Worm (Caenorhabditis elegans) whole organism, late embryonic: ENCODE results near the gene ZK682.7.

Experiments used
- C38D4.7 ChIP-seq: fragments of 200-800 bp; sonication (Bioruptor generic); optimal IDR thresholded peaks from 2 replicates; lab custom pipeline; 2018; ENCODE audit warnings: mild to moderate bottlenecking, missing genetic modification characterization, moderate library complexity, missing compliant biosample characterization
- F13H6.1 ChIP-seq: sonication (generic microtip); optimal IDR thresholded peaks from 2 replicates; lab custom pipeline; 2016; ENCODE audit warnings: missing genetic modification characterization, missing compliant biosample characterization
- K09A11.1 ChIP-seq: sonication (generic microtip); optimal IDR thresholded peaks from 2 replicates; lab custom pipeline; 2017; ENCODE audit warnings: antibody characterized with exemption, mild to moderate bottlenecking, missing genetic modification characterization, missing compliant biosample characterization; ENCODE audit not compliant: insufficient read depth
- Y22D7AL.16 ChIP-seq: sonication (generic microtip); optimal IDR thresholded peaks from 2 replicates; lab custom pipeline; 2016; ENCODE audit warnings: missing genetic modification characterization, missing compliant biosample characterization
- ama-1 ChIP-seq: fragments of 150-350 bp; optimal IDR thresholded peaks from 2 replicates; lab custom pipeline; 2014
- ceh-18 ChIP-seq: sonication (generic microtip); optimal IDR thresholded peaks from 2 replicates; lab custom pipeline; 2016; ENCODE audit warnings: missing genetic modification characterization, missing compliant biosample characterization
- ceh-2 ChIP-seq: sonication (generic microtip); optimal IDR thresholded peaks from 2 replicates; lab custom pipeline; 2016; ENCODE audit warnings: missing genotype, missing genetic modification characterization, missing compliant biosample characterization
- ceh-34 ChIP-seq: sonication (generic microtip); optimal IDR thresholded peaks from 2 replicates; lab custom pipeline; 2016; ENCODE audit warnings: mild to moderate bottlenecking, missing genetic modification characterization, missing compliant biosample characterization
- ceh-45 ChIP-seq: fragments of 200-800 bp; sonication (Bioruptor generic); IDR thresholded peaks from 2 replicates; pipeline ENCODE4 v1.3.6; 2022; ENCODE audit warnings: missing genetic modification reagents, missing genetic modification characterization, missing compliant biosample characterization
- ceh-48 ChIP-seq: sonication (generic microtip); optimal IDR thresholded peaks from 2 replicates; lab custom pipeline; 2016; ENCODE audit warnings: missing genetic modification characterization, inconsistent platforms, missing compliant biosample characterization
- ceh-6 ChIP-seq: fragments of 200-800 bp; sonication (Bioruptor generic); optimal IDR thresholded peaks from 2 replicates; lab custom pipeline; 2018; ENCODE audit warnings: mild to moderate bottlenecking, missing genetic modification characterization, missing compliant biosample characterization
- ceh-9 ChIP-seq: sonication (generic microtip); optimal IDR thresholded peaks from 2 replicates; lab custom pipeline; 2016; ENCODE audit warnings: mild to moderate bottlenecking, missing genetic modification characterization, inconsistent platforms, missing compliant biosample characterization
- che-1 ChIP-seq: sonication (generic microtip); optimal IDR thresholded peaks from 2 replicates; lab custom pipeline; 2016; ENCODE audit warnings: mild to moderate bottlenecking, missing genetic modification characterization, missing compliant biosample characterization
- dve-1 ChIP-seq: sonication (generic microtip); optimal IDR thresholded peaks from 2 replicates; lab custom pipeline; 2017; ENCODE audit warnings: antibody characterized with exemption, mild to moderate bottlenecking, missing genetic modification characterization, missing compliant biosample characterization
- elt-2 ChIP-seq: sonication (generic microtip); optimal IDR thresholded peaks from 2 replicates; lab custom pipeline; 2016; ENCODE audit warnings: missing genetic modification reagents, missing genetic modification characterization, missing compliant biosample characterization
- eyg-1 ChIP-seq: sonication (generic microtip); optimal IDR thresholded peaks from 2 replicates; lab custom pipeline; 2016; ENCODE audit warnings: missing genotype, missing genetic modification characterization, missing compliant biosample characterization
- fax-1 ChIP-seq: sonication (generic microtip); optimal IDR thresholded peaks from 2 replicates; lab custom pipeline; 2016; ENCODE audit warnings: missing genotype, missing genetic modification characterization, missing compliant biosample characterization
- gmeb-2 ChIP-seq: sonication (generic microtip); optimal IDR thresholded peaks from 2 replicates; lab custom pipeline; 2016; ENCODE audit warnings: missing genetic modification characterization, inconsistent platforms, missing compliant biosample characterization
- hlh-13 ChIP-seq: fragments of 200-800 bp; sonication (Bioruptor generic); optimal IDR thresholded peaks from 2 replicates; lab custom pipeline; 2018; ENCODE audit warnings: mild to moderate bottlenecking, missing genetic modification characterization, missing compliant biosample characterization
- hlh-8 ChIP-seq: sonication (generic microtip); optimal IDR thresholded peaks from 2 replicates; lab custom pipeline; 2016; ENCODE audit warnings: missing genotype, missing genetic modification characterization, missing compliant biosample characterization
- lim-6 ChIP-seq: sonication (generic microtip); optimal IDR thresholded peaks from 2 replicates; lab custom pipeline; 2016; ENCODE audit warnings: missing genetic modification characterization, missing compliant biosample characterization
- madf-2 ChIP-seq: sonication (generic microtip); optimal IDR thresholded peaks from 2 replicates; lab custom pipeline; 2017; ENCODE audit warnings: missing genetic modification characterization, missing compliant biosample characterization
- mec-3 ChIP-seq: sonication (generic microtip); optimal IDR thresholded peaks from 2 replicates; lab custom pipeline; 2016; ENCODE audit warnings: borderline replicate concordance, missing genetic modification characterization, missing compliant biosample characterization
- nfya-1 ChIP-seq: sonication (generic microtip); optimal IDR thresholded peaks from 2 replicates; lab custom pipeline; 2017; ENCODE audit warnings: missing genetic modification characterization, mild to moderate bottlenecking, missing compliant biosample characterization, antibody characterized with exemption, moderate library complexity
- nhr-11 ChIP-seq: fragments of 150-350 bp; optimal IDR thresholded peaks from 2 replicates; lab custom pipeline; 2014; ENCODE audit warnings: missing biosample characterization, missing genetic modification characterization
- nhr-232 ChIP-seq: sonication (generic microtip); optimal IDR thresholded peaks from 2 replicates; lab custom pipeline; 2016; ENCODE audit warnings: missing genetic modification characterization, missing compliant biosample characterization
- pag-3 ChIP-seq: sonication (generic microtip); optimal IDR thresholded peaks from 2 replicates; lab custom pipeline; 2016; ENCODE audit warnings: missing compliant biosample characterization, missing genetic modification characterization, borderline replicate concordance
- pat-9 ChIP-seq: fragments of 200-800 bp; sonication (Bioruptor generic); optimal IDR thresholded peaks from 2 replicates; lab custom pipeline; 2018; ENCODE audit warnings: mild to moderate bottlenecking, missing genetic modification characterization, moderate library complexity, missing compliant biosample characterization
- pax-1 ChIP-seq: fragments of 150-350 bp; optimal IDR thresholded peaks from 2 replicates; lab custom pipeline; 2014; ENCODE audit warnings: missing biosample characterization, missing genetic modification characterization
- pha-2 ChIP-seq: sonication (generic microtip); optimal IDR thresholded peaks from 2 replicates; lab custom pipeline; 2017; ENCODE audit warnings: mild to moderate bottlenecking, missing genetic modification characterization, missing compliant biosample characterization
- pha-4 ChIP-seq: fragments of 150-350 bp; optimal IDR thresholded peaks from 2 replicates; lab custom pipeline; 2018; ENCODE audit warnings: missing biosample characterization, missing genetic modification reagents, missing genetic modification characterization
- pqm-1 ChIP-seq: sonication (generic microtip); optimal IDR thresholded peaks from 2 replicates; lab custom pipeline; 2016; ENCODE audit warnings: missing genetic modification characterization, missing compliant biosample characterization
- ref-2 ChIP-seq: sonication (generic microtip); optimal IDR thresholded peaks from 2 replicates; lab custom pipeline; 2016; ENCODE audit warnings: missing genetic modification characterization, missing compliant biosample characterization
- rnt-1 ChIP-seq: sonication (generic microtip); optimal IDR thresholded peaks from 2 replicates; lab custom pipeline; 2016; ENCODE audit warnings: missing genetic modification characterization, missing compliant biosample characterization
- sox-2 ChIP-seq: fragments of 200-800 bp; sonication (Bioruptor generic); IDR thresholded peaks from 2 replicates; pipeline ENCODE4 v1.3.6; 2022; ENCODE audit warnings: missing genetic modification reagents, missing genetic modification characterization, missing compliant biosample characterization
- sox-4 ChIP-seq: sonication (generic microtip); optimal IDR thresholded peaks from 2 replicates; lab custom pipeline; 2017; ENCODE audit warnings: mild to moderate bottlenecking, missing genetic modification characterization, inconsistent platforms, missing compliant biosample characterization
- syd-9 ChIP-seq: sonication (generic microtip); optimal IDR thresholded peaks from 2 replicates; lab custom pipeline; 2016; ENCODE audit warnings: mild to moderate bottlenecking, missing genetic modification characterization, moderate library complexity, missing compliant biosample characterization
- tbx-2 ChIP-seq: sonication (generic microtip); optimal IDR thresholded peaks from 2 replicates; lab custom pipeline; 2016; ENCODE audit warnings: missing genetic modification characterization, missing compliant biosample characterization
- unc-55 ChIP-seq: sonication (generic microtip); optimal IDR thresholded peaks from 2 replicates; lab custom pipeline; 2017; ENCODE audit warnings: missing biosample characterization, missing genetic modification reagents, missing genetic modification characterization
- unc-86 ChIP-seq: sonication (generic microtip); optimal IDR thresholded peaks from 2 replicates; lab custom pipeline; 2016; ENCODE audit warnings: missing genetic modification characterization, missing compliant biosample characterization
- zip-5 ChIP-seq: sonication (generic microtip); optimal IDR thresholded peaks from 2 replicates; lab custom pipeline; 2016; ENCODE audit warnings: missing genetic modification characterization, missing compliant biosample characterization

Gene ZK682.7

DNA sequence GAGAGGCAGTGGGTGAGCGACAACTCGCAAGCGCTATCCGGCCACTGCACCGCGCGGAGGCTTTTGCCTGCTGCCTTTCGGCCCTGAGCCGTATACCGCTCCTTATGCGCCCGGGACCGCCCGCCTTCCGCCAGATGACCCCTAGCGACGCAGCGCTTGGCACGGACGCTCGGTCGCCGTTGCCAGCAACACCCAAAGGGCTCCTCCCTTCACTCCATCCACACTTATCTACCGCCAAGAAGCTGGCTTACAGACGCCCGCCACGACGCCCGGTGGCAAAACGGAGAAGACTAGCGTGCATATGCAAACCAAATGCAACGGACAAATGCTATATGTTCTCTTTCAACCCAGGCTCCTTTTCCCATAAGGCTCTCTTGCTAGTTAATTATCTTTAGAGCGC, 1.4 kb upstream of the ZK682.7 start (continued):
- TF ChIP-seq sox-4 (tag; lab: Kevin White, UChicago) (peak; percentile 9), pag-3 (no peak), F13H6.1 (tag; lab: Kevin White, UChicago) (no peak), pha-4 (no peak), nfya-1 (tag; lab: Kevin White, UChicago) (no peak), pat-9 (no peak), Y22D7AL.16 (no peak), pqm-1 (tag; lab: Kevin White, UChicago) (no peak), ama-1 (lab: Kevin White, UChicago) (no peak), elt-2 (tag; lab: Kevin White, UChicago) (no peak), ceh-2 (tag; lab: Kevin White, UChicago) (peak; percentile 14), mec-3 (tag; lab: Kevin White, UChicago) (no peak), madf-2 (tag; lab: Kevin White, UChicago) (no peak), gmeb-2 (tag; lab: Kevin White, UChicago) (no peak), tbx-2 (tag; lab: Kevin White, UChicago) (peak; percentile 42), ref-2 (tag; lab: Kevin White, UChicago) (no peak), ceh-48 (no peak)

DNA sequence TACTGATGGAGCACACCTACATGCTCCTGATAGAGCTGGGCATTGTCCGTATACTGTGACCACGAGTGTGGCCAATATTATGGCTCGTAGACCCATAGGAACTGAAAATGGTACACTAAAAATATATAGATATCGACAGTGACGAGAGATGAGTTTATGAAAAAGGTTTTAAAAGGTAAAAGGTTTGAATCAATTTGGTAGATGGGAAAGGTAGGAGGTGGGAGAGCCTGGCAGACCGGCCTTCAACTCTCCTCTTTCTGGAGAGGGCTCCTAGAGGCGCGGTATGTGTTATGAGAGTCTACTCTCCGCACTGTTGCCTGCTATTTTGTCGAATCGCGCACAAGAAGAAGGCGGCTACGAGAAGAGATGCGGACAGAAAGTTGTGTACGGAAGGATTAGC, 4.5 kb downstream of the ZK682.7 start, which contains the start of gene lron-2:
Gene lron-2 (minus strand): TSS at position 101 of the 400 bp plus-strand sequence.
- TF ChIP-seq ceh-34 (tag; lab: Kevin White, UChicago): no peak
- TF ChIP-seq syd-9 (tag; lab: Kevin White, UChicago): no peak

DNA sequence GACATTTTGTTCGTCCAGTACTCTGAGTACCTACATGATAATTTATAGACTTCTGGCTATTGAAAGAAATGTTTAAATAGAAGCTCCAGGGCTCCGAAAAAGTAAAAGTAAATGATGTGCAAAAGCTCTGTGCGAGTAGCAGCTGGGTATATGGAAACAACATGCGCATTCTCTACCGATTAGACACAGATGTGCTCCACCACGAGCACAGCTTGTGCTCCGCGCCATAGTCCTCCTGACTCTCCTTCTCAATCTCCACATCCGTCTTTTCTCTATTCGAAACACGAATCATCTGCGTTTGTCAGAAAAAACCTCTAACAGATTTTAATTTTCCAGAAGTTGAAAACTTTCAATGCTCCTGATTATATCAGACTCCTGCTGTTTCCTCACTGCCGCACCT, 8.5 kb downstream of the ZK682.7 start:
- TF ChIP-seq hlh-8 (tag; lab: Kevin White, UChicago) (peak; percentile 74), tbx-2 (tag; lab: Kevin White, UChicago) (no peak)

DNA sequence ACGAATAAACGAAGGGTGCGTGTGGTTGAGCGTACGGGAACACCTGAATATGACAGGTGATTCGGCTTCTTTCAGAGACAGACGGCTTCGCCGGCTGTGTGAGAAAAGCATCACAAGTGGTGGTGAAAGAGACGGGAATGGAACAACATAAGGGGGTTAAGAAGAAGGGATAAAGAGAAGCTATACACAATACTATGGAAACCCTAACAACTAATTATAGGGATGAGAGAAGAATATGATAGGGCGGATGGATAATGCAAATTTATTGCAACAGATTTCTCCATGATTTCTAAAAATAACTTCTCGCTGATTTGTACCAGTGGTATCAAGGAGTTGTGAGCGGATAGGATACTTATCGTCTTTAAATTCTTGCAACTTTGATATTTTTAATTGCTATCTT, 9.9 kb downstream of the ZK682.7 start, which contains the start of gene hlh-10:
Gene hlh-10 (minus strand): TSS at position 101 of the 400 bp plus-strand sequence.
- TF ChIP-seq sox-2 (GFP tag; lab: Robert Waterston, UW) (no peak), F13H6.1 (tag; lab: Kevin White, UChicago) (no peak), nfya-1 (tag; lab: Kevin White, UChicago) (no peak), gmeb-2 (tag; lab: Kevin White, UChicago) (no peak), nhr-11 (no peak)

DNA sequence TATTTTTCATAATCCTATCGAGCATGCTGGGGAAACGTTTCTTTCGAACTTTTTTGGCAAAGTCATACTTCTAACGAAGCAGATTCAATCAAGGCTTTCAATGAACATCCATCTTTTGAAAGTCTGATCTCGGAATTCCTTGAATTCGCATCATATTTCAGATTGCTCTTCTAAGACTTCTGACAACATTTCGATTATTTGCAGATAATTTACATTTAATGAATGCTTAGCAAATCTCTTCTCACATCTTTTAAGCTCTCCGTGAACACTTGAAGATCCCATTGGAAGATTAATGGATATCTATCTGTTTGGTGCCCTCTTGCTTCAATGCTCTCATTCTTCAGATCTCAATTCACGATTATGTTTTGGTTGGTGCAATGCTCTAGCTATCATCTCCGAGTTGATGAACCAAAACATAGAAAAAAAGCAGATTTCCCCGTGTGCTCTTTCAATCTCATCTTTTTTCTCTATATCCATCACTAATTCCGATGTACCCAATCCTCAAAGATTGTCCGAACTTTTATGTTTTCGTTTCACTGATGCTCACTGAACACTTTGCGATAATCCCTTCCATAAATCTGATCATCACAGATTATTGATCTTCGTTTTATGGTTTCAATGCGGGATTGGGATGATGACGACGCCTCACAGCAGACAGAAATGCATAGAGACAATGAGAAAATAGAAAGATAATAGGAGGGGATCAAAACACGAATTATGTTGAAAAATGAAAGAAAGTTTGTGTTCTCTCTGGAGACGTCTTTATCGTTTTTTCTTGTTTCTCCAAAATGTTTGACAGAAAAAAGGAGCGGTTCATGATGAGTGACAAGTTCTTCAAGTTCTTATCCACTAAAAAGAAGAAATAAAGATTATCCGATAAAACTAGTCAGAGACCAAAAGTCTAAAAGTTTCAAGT, 17.6 kb downstream of the ZK682.7 start:
- TF ChIP-seq unc-55 (peak; percentile 44), unc-86 (tag; lab: Kevin White, UChicago) (no peak), ceh-18 (tag; lab: Kevin White, UChicago) (peak; percentile 48)

DNA sequence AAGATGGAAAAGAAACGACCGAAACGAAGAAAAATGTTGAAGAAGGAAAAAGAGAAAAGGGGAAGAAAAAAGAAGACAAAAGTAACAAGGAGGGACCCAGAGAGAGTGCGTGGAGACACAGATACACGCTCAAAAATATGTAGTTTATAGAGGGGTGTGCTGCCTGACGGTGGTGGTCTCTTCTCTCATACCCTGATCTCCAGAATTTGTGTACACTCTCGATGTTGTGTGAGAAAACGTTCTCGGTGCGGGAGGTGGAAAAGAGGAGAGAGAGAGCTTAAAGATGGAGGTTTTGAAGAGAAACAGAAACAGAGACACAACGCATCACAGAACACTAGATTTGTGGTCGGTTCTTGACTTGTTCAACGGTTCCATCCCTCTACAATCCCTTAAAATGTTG, 18.4 kb downstream of the ZK682.7 start:
- no peak for TF ChIP-seq che-1 (tag; lab: Kevin White, UChicago)
- no peak for TF ChIP-seq madf-2 (tag; lab: Kevin White, UChicago)
- TF ChIP-seq pat-9: no peak
- no peak for TF ChIP-seq lim-6 (tag; lab: Kevin White, UChicago)
- TF ChIP-seq ama-1 (lab: Kevin White, UChicago): no peak
- no peak for TF ChIP-seq ceh-6 (GFP tag; lab: Kevin White, UChicago)
- TF ChIP-seq hlh-13 (GFP tag; lab: Kevin White, UChicago): no peak
- TF ChIP-seq ceh-18 (tag; lab: Kevin White, UChicago): peak; percentile 66
- no peak for TF ChIP-seq ceh-45 (GFP tag; lab: Robert Waterston, UW)
- TF ChIP-seq zip-5 (tag; lab: Kevin White, UChicago): no peak
- no peak for TF ChIP-seq C38D4.7 (GFP tag; lab: Kevin White, UChicago)
- no peak for TF ChIP-seq nhr-232
- TF ChIP-seq fax-1 (tag; lab: Kevin White, UChicago): no peak
- TF ChIP-seq pha-2 (tag; lab: Kevin White, UChicago): no peak
- no peak for TF ChIP-seq nhr-11
- peak; percentile 56 for TF ChIP-seq rnt-1
- no peak for TF ChIP-seq pax-1 (tag; lab: Kevin White, UChicago)
- TF ChIP-seq dve-1 (tag; lab: Kevin White, UChicago): no peak
- TF ChIP-seq ceh-9 (tag; lab: Kevin White, UChicago): no peak
- no peak for TF ChIP-seq K09A11.1
- TF ChIP-seq gmeb-2 (tag; lab: Kevin White, UChicago): no peak
- no peak for TF ChIP-seq ref-2 (tag; lab: Kevin White, UChicago)
- no peak for TF ChIP-seq eyg-1 (tag; lab: Kevin White, UChicago)
